Worm (Caenorhabditis elegans) whole organism, young adult: Measurements from ENCODE around the gene F02D8.9.

Experiments
- C17E4.6 ChIP-seq: fragments of 200-800 bp; sonication (Bioruptor generic); IDR thresholded peaks from 2 replicates; pipeline ENCODE4 v1.3.6; 2022; ENCODE audit warnings: missing genetic modification reagents, missing genetic modification characterization, missing compliant biosample characterization
- F33H1.4 ChIP-seq: fragments of 200-800 bp; sonication (Bioruptor generic); IDR thresholded peaks from 2 replicates; pipeline ENCODE4 v1.3.6; 2022; ENCODE audit warnings: missing genetic modification reagents, missing genetic modification characterization, missing compliant biosample characterization
- T07F8.4 ChIP-seq: sonication (generic microtip); optimal IDR thresholded peaks from 2 replicates; lab custom pipeline; 2016; ENCODE audit warnings: mild to moderate bottlenecking, missing genetic modification characterization, moderate library complexity, missing compliant biosample characterization
- attf-6 ChIP-seq: fragments of 200-800 bp; sonication (Bioruptor generic); IDR thresholded peaks from 2 replicates; pipeline ENCODE4 v1.3.6; 2022; ENCODE audit warnings: missing genetic modification reagents, missing genetic modification characterization, missing compliant biosample characterization
- hsf-1 ChIP-seq: fragments of 200-800 bp; sonication (Bioruptor generic); IDR thresholded peaks from 2 replicates; pipeline ENCODE4 v1.3.6; 2022; ENCODE audit warnings: missing genetic modification reagents, missing genetic modification characterization, missing compliant biosample characterization
- lir-1 ChIP-seq: fragments of 200-800 bp; sonication (Bioruptor generic); conservative IDR thresholded peaks from 2 replicates; pipeline ENCODE4 v1.3.6; 2022; ENCODE audit warnings: missing genetic modification reagents, missing genetic modification characterization, missing compliant biosample characterization
- madf-6 ChIP-seq: fragments of 200-800 bp; sonication (Bioruptor generic); IDR thresholded peaks from 2 replicates; pipeline ENCODE4 v1.3.6; 2022; ENCODE audit warnings: missing genetic modification reagents, missing genetic modification characterization, missing compliant biosample characterization
- nhr-179 ChIP-seq: sonication (generic microtip); optimal IDR thresholded peaks from 2 replicates; lab custom pipeline; 2016; ENCODE audit warnings: mild to moderate bottlenecking, missing genetic modification characterization, missing compliant biosample characterization
- sea-2 ChIP-seq: fragments of 200-800 bp; sonication (Bioruptor generic); IDR thresholded peaks from 2 replicates; pipeline ENCODE4 v1.3.6; 2022; ENCODE audit warnings: missing genetic modification characterization, missing compliant biosample characterization
- snpc-4 ChIP-seq, 5 experiments: fragments of 150-350 bp in 1 of 5; sonication (generic microtip) in 4 of 5; optimal IDR thresholded peaks; 2 replicates each; lab custom pipeline; 2014 to 2018; ENCODE audit warnings: missing genetic modification characterization in 5 of 5, missing biosample characterization in 3 of 5, antibody characterized with exemption in 2 of 5, mild to moderate bottlenecking in 2 of 5, missing compliant biosample characterization in 2 of 5, missing genotype in 2 of 5, moderate library complexity in 2 of 5, missing genetic modification reagents in 1 of 5
- unc-62 ChIP-seq: fragments of 150-350 bp; optimal IDR thresholded peaks from 2 replicates; lab custom pipeline; 2014; ENCODE audit warnings: missing biosample characterization, missing genetic modification reagents, missing genetic modification characterization

DNA sequence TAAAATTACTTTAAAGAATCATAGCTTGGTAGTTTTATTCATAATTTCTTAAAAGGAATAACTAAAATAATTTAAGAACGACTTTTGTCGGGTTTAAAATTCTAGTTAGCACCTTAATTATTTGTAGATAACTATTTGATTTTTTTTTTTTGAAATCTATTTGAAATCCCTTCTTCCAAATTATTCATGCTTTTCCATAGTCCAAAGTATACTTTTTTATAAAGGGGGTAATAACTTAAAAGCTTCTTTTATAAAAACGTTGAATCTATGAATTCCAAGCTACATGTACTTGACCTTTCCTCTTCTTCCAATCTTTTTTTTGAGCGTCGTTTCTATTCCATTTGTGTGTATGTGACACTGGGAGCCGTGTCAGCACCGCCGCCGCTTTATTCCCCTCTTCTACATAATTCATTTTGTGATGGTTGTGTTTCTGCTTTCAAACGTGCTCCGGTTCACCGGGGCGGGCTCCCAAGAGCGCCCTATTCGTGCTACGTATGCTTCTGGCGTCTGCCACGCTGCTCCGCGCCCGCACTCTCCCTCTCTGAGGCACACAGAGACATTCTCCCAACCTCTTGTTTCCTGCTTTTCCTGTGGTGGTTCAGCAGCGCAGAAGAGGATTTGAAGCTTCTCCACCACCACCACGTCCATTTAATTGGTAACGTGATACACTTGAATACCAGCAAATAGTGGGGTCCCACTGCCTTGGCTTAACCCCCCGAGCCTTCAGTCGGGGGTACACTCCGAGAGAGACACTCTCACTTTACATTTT is 21.9 kb downstream of the F02D8.9 start:
- TF ChIP-seq F33H1.4 (GFP tag; lab: Robert Waterston, UW) (no peak), snpc-4 (GFP tag; optimal IDR thresholded peaks at IDR 0.05; lab: Kevin White, UChicago) (no peak), snpc-4 (tag; optimal IDR thresholded peaks at IDR 0.05; lab: Kevin White, UChicago) (no peak), hsf-1 (GFP tag; lab: Robert Waterston, UW) (no peak), attf-6 (GFP tag; lab: Robert Waterston, UW) (no peak), sea-2 (no peak), C17E4.6 (GFP tag; lab: Robert Waterston, UW) (no peak), nhr-179 (tag; lab: Kevin White, UChicago) (no peak), madf-6 (GFP tag; lab: Robert Waterston, UW) (no peak), T07F8.4 (tag; lab: Kevin White, UChicago) (no peak), lir-1 (GFP tag; lab: Robert Waterston, UW) (no peak), unc-62 (GFP tag; lab: Kevin White, UChicago) (no peak)
